Worm (Caenorhabditis elegans): ENCODE results near the gene K12H6.12.
A peak's percentile ranks its signal among the peaks of the same experiment; 100 is the strongest.

The K12H6.12 gene

DNA sequence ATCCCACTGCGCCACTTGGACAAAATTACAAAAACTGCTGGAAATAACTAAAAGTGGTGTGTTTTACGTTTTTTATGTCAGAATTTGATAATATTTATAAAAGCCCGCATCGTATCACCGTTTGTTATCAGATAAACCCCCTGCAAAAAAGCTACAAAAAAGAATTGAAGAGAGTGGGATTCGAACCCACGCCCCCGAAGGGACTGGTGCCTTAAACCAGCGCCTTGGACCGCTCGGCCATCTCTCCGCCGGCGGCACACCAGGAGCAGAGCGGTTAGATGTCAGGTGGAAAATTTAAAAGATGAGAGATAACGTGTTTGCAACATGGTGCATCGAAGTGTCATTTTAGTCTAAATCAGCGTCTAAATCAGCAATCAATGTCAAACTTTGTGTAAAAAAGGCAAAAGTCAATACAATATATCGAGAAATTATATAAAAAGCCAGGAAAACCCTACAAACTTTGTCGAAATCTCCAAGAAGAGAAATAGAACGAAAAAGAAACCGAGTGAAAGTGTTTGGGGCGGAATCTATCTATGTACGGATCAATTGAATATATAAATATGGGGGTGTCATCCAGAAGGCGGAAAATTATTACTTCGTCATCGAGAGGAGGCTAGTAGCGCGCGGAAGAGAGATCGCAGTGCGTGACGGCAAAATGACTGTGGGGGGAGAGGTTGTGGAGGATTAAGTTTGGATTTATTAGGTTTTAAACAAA is 53.6 kb downstream of the K12H6.12 start (continued):
- no peak for TF ChIP-seq ceh-43 (GFP tag; optimal IDR thresholded peaks at IDR 0.05)
- TF ChIP-seq ceh-39 (tag; optimal IDR thresholded peaks at IDR 0.05): no peak
- peak; percentile 55 for TF ChIP-seq ceh-83 (GFP tag; optimal IDR thresholded peaks at IDR 0.05)
- TF ChIP-seq nhr-2 (tag; optimal IDR thresholded peaks at IDR 0.05): no peak
- no peak for TF ChIP-seq M03D4.4 (tag; optimal IDR thresholded peaks at IDR 0.05)
- TF ChIP-seq lin-13 (tag; optimal IDR thresholded peaks at IDR 0.05): no peak
- TF ChIP-seq pha-4 (tag; optimal IDR thresholded peaks at IDR 0.05): no peak
- no peak for TF ChIP-seq drap-1 (GFP tag; optimal IDR thresholded peaks at IDR 0.05)
- no peak for TF ChIP-seq nhr-237 (tag; optimal IDR thresholded peaks at IDR 0.05)
- no peak for TF ChIP-seq nhr-28 (tag; optimal IDR thresholded peaks at IDR 0.05)
- TF ChIP-seq unc-120 (tag; optimal IDR thresholded peaks at IDR 0.05; ENCODE audit: poor library complexity, severe bottlenecking): peak; percentile 49
- TF ChIP-seq flh-1 (GFP tag; optimal IDR thresholded peaks at IDR 0.05): no peak
- peak; percentile 14 for TF ChIP-seq ham-2 (GFP tag; optimal IDR thresholded peaks at IDR 0.05)

Measured in whole organism, mixed stage, embryonic.